Worm (Caenorhabditis elegans) whole organism, late embryonic: ENCODE data around the gene ZC116.1.

ENCODE experiments used
- ama-1 ChIP-seq: fragments of 150-350 bp; optimal IDR thresholded peaks from 2 replicates; lab custom pipeline; 2014
- ceh-19 ChIP-seq: fragments of 200-800 bp; sonication (Bioruptor generic); optimal IDR thresholded peaks from 2 replicates; lab custom pipeline; 2018; ENCODE audit warnings: mild to moderate bottlenecking, missing genetic modification characterization, missing compliant biosample characterization
- ceh-2 ChIP-seq: sonication (generic microtip); optimal IDR thresholded peaks from 2 replicates; lab custom pipeline; 2016; ENCODE audit warnings: missing genotype, missing genetic modification characterization, missing compliant biosample characterization
- ceh-34 ChIP-seq: sonication (generic microtip); optimal IDR thresholded peaks from 2 replicates; lab custom pipeline; 2016; ENCODE audit warnings: mild to moderate bottlenecking, missing genetic modification characterization, missing compliant biosample characterization
- ceh-6 ChIP-seq: fragments of 200-800 bp; sonication (Bioruptor generic); optimal IDR thresholded peaks from 2 replicates; lab custom pipeline; 2018; ENCODE audit warnings: mild to moderate bottlenecking, missing genetic modification characterization, missing compliant biosample characterization
- elt-2 ChIP-seq: sonication (generic microtip); optimal IDR thresholded peaks from 2 replicates; lab custom pipeline; 2016; ENCODE audit warnings: missing genetic modification reagents, missing genetic modification characterization, missing compliant biosample characterization
- ets-4 ChIP-seq: sonication (generic microtip); optimal IDR thresholded peaks from 2 replicates; lab custom pipeline; 2016; ENCODE audit warnings: missing genetic modification characterization, missing compliant biosample characterization
- fkh-10 ChIP-seq: fragments of 150-350 bp; optimal IDR thresholded peaks from 2 replicates; lab custom pipeline; 2014; ENCODE audit warnings: missing biosample characterization, missing genetic modification reagents, missing genetic modification characterization
- nfya-1 ChIP-seq: sonication (generic microtip); optimal IDR thresholded peaks from 2 replicates; lab custom pipeline; 2017; ENCODE audit warnings: missing genetic modification characterization, mild to moderate bottlenecking, missing compliant biosample characterization, antibody characterized with exemption, moderate library complexity
- nhr-232 ChIP-seq: sonication (generic microtip); optimal IDR thresholded peaks from 2 replicates; lab custom pipeline; 2016; ENCODE audit warnings: missing genetic modification characterization, missing compliant biosample characterization
- pag-3 ChIP-seq: sonication (generic microtip); optimal IDR thresholded peaks from 2 replicates; lab custom pipeline; 2016; ENCODE audit warnings: missing compliant biosample characterization, missing genetic modification characterization, borderline replicate concordance
- pha-4 ChIP-seq: fragments of 150-350 bp; optimal IDR thresholded peaks from 2 replicates; lab custom pipeline; 2018; ENCODE audit warnings: missing biosample characterization, missing genetic modification reagents, missing genetic modification characterization
- ref-2 ChIP-seq: sonication (generic microtip); optimal IDR thresholded peaks from 2 replicates; lab custom pipeline; 2016; ENCODE audit warnings: missing genetic modification characterization, missing compliant biosample characterization
- unc-3 ChIP-seq, 2 experiments: fragments of 200-800 bp in 1 of 2; sonication (Bioruptor generic) in 1 of 2; sonication (generic microtip) in 1 of 2; conservative IDR thresholded peaks in 1 of 2; optimal IDR thresholded peaks in 1 of 2; 2 replicates each; pipeline versions ENCODE4 v1.3.6 to Lab custom; 2016 to 2022; ENCODE audit warnings: missing compliant biosample characterization in 2 of 2, missing genetic modification characterization in 2 of 2, missing genetic modification reagents in 1 of 2

DNA sequence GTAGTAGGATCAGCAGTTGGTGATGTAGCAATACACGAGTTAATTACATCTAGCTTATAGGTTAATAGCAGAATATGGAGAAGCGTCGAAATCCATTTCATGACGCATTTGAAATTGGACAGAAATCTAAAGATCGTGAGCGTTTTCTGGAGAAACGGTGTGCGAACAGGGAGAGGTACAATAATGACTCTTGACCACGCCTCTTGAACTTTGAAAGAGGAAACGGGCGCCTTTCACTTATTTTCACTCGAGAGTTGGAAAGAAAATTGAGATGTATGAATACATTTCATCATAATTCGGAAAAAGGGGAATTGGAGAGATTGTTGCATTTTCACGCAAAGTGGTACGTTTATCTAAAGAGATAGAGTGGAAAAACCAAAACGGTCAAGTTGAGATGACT lies 20.1 kb downstream of the ZC116.1 start, which contains the start of gene F56H9.6:
- TF ChIP-seq ama-1 (lab: Kevin White, UChicago) (no peak), ref-2 (no peak), pha-4 (no peak), ets-4 (tag; lab: Kevin White, UChicago) (no peak), unc-3 (GFP tag; conservative IDR thresholded peaks at IDR 0.05; lab: Robert Waterston, UW) (no peak), unc-3 (tag; optimal IDR thresholded peaks at IDR 0.05; lab: Kevin White, UChicago) (no peak), nfya-1 (tag; lab: Kevin White, UChicago) (no peak), ceh-34 (no peak), fkh-10 (GFP tag; lab: Kevin White, UChicago) (no peak), ceh-2 (tag; lab: Kevin White, UChicago) (no peak), nhr-232 (tag; lab: Kevin White, UChicago) (no peak), ceh-19 (GFP tag; lab: Kevin White, UChicago) (no peak), elt-2 (tag; lab: Kevin White, UChicago) (no peak), ceh-6 (GFP tag; lab: Kevin White, UChicago) (no peak), pag-3 (tag; lab: Kevin White, UChicago) (no peak)
